Fruit fly (Drosophila melanogaster): ENCODE data around the gene CG6333.

DNA sequence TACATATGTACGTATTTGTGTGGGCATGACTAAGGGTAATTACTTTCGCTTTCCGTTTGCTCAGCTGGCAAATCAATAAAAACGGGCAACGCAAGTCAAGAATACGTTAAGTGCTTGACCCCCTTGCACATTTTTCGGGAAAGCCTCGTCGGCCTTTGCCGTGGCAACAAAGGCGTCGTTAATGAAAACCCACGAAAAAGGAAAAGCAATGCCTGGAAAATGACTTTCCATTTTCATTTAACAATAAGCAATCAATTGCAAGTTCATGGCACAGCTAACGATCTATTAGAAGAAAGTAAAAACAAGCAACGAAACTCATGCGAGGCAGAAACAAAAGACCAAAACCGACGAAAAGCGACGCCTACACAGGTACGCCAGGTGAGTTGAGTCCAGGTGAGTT lies 10.0 kb upstream of the CG6333 start:
- TF ChIP-seq CG11093 (GFP tag; IDR thresholded peaks at IDR 0.05) (no peak), trem (tag; optimal IDR thresholded peaks at IDR 0.05) (no peak), CG5180 (GFP tag; optimal IDR thresholded peaks at IDR 0.05) (no peak), Lpt (GFP tag; optimal IDR thresholded peaks at IDR 0.05) (no peak), eyg (GFP tag; optimal IDR thresholded peaks at IDR 0.05) (no peak), Bteb2 (GFP tag; optimal IDR thresholded peaks at IDR 0.05) (no peak), CG1792 (GFP tag; optimal IDR thresholded peaks at IDR 0.05) (no peak), CG9817 (tag; optimal IDR thresholded peaks at IDR 0.05) (no peak), Drgx (GFP tag; IDR thresholded peaks at IDR 0.05) (no peak), chm (GFP tag; IDR thresholded peaks at IDR 0.05) (no peak), Kr (GFP tag; optimal IDR thresholded peaks at IDR 0.05) (peak; percentile 7), slou (GFP tag; optimal IDR thresholded peaks at IDR 0.05) (no peak), stc (GFP tag; IDR thresholded peaks at IDR 0.05) (no peak), bowl (GFP tag; IDR thresholded peaks at IDR 0.05) (no peak)

Measured in whole organism, embryonic.